Fruit fly (Drosophila melanogaster): Measurements from ENCODE around the gene PGAP5.

- TF ChIP-seq jim (GFP tag; optimal IDR thresholded peaks at IDR 0.05) (no peak), dl (GFP tag; optimal IDR thresholded peaks at IDR 0.05; ENCODE audit: insufficient read depth in 1 of 2, partially characterized antibody in 2 of 2) (no peak), dsf (GFP tag; optimal IDR thresholded peaks at IDR 0.05; ENCODE audit: borderline replicate concordance) (no peak), h (GFP tag; optimal IDR thresholded peaks at IDR 0.05) (no peak), fru (GFP tag; optimal IDR thresholded peaks at IDR 0.05) (no peak), Dfd (GFP tag; optimal IDR thresholded peaks at IDR 0.05) (no peak), usp (GFP tag; optimal IDR thresholded peaks at IDR 0.05) (no peak), Myc (optimal IDR thresholded peaks at IDR 0.05) (no peak), foxo (GFP tag; optimal IDR thresholded peaks at IDR 0.05) (no peak), CG32264 (GFP tag; optimal IDR thresholded peaks at IDR 0.05) (no peak), dmrt93B (GFP tag; optimal IDR thresholded peaks at IDR 0.05) (no peak), psq (GFP tag; optimal IDR thresholded peaks at IDR 0.05) (no peak), GATAd (GFP tag; optimal IDR thresholded peaks at IDR 0.05) (no peak), pan (optimal IDR thresholded peaks at IDR 0.05) (no peak)
These were observed 3.9 kb downstream of the PGAP5 start for dm6 chr2L:8202569-8202968.
